Worm (Caenorhabditis elegans) whole organism, L3 larva: ENCODE measurements around the gene srlf-23.

Experiments
- aly-2 ChIP-seq: fragments of 150-350 bp; optimal IDR thresholded peaks from 2 replicates; lab custom pipeline; 2014; ENCODE audit warnings: missing biosample characterization, missing genetic modification characterization
- ama-1 ChIP-seq: fragments of 150-350 bp; optimal IDR thresholded peaks from 2 replicates; lab custom pipeline; 2018
- ceh-82 ChIP-seq: fragments of 150-350 bp; optimal IDR thresholded peaks from 2 replicates; lab custom pipeline; 2014; ENCODE audit warnings: missing biosample characterization, missing genetic modification characterization
- ceh-9 ChIP-seq: sonication (generic microtip); optimal IDR thresholded peaks from 2 replicates; lab custom pipeline; 2018; ENCODE audit warnings: missing biosample characterization, missing genetic modification characterization
- daf-12 ChIP-seq: fragments of 150-350 bp; optimal IDR thresholded peaks from 2 replicates; lab custom pipeline; 2014; ENCODE audit warnings: missing biosample characterization, missing genetic modification reagents, missing genetic modification characterization
- fos-1 ChIP-seq: fragments of 150-350 bp; optimal IDR thresholded peaks from 2 replicates; lab custom pipeline; 2014; ENCODE audit warnings: missing biosample characterization, missing genetic modification characterization
- mdl-1 ChIP-seq: fragments of 150-350 bp; optimal IDR thresholded peaks from 2 replicates; lab custom pipeline; 2014; ENCODE audit warnings: missing biosample characterization, missing genetic modification characterization
- nhr-23 ChIP-seq: fragments of 150-350 bp; optimal IDR thresholded peaks from 2 replicates; lab custom pipeline; 2014; ENCODE audit warnings: missing biosample characterization, missing genetic modification reagents, missing genetic modification characterization
- nhr-237 ChIP-seq: fragments of 150-350 bp; optimal IDR thresholded peaks from 2 replicates; lab custom pipeline; 2014; ENCODE audit warnings: missing biosample characterization, missing genetic modification characterization
- nhr-28 ChIP-seq: fragments of 150-350 bp; optimal IDR thresholded peaks from 2 replicates; lab custom pipeline; 2014; ENCODE audit warnings: missing biosample characterization, missing genetic modification characterization
- nhr-76 ChIP-seq: fragments of 150-350 bp; sonication (generic microtip); optimal IDR thresholded peaks from 5 replicates; lab custom pipeline; 2014; ENCODE audit warnings: missing biosample characterization, missing genetic modification characterization
- skn-1 ChIP-seq: fragments of 150-350 bp; optimal IDR thresholded peaks from 2 replicates; lab custom pipeline; 2014; ENCODE audit warnings: missing biosample characterization, missing genetic modification characterization
- unc-62 ChIP-seq: fragments of 150-350 bp; sonication (generic microtip); optimal IDR thresholded peaks from 4 replicates; lab custom pipeline; 2014; ENCODE audit warnings: missing biosample characterization, missing genetic modification reagents, missing genetic modification characterization

DNA sequence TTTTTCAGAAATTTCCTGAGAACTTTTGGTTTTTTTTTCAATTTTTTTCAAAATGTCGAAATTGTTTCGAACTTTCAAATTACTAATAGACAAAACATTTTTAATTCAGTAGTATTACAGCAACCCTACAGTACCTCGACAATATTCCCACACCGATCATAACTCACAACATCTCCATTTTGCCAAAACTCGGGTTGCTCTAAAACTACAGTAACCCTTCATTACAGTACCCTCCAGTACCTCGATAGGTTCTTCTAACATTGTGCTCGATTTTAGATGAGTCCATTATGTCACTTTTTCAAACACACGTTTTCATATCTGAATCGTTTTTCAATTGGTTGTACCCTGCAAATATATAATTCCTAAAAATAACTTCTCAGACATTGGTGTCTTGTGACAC, 44.3 kb downstream of the srlf-23 start:
- no peak for TF ChIP-seq daf-12 (tag; lab: Kevin White, UChicago)
- TF ChIP-seq fos-1 = no peak
- no peak for TF ChIP-seq nhr-76 (tag; lab: Kevin White, UChicago)
- no peak for TF ChIP-seq nhr-28 (tag; lab: Kevin White, UChicago)
- TF ChIP-seq aly-2 (tag; lab: Kevin White, UChicago) = no peak
- TF ChIP-seq skn-1 = no peak
- no peak for TF ChIP-seq unc-62 (GFP tag; lab: Kevin White, UChicago)
- TF ChIP-seq mdl-1 (tag; lab: Kevin White, UChicago) = no peak
- no peak for TF ChIP-seq ceh-9
- no peak for TF ChIP-seq ama-1
- TF ChIP-seq nhr-23 (tag; lab: Kevin White, UChicago) = no peak
- no peak for TF ChIP-seq nhr-237 (tag; lab: Kevin White, UChicago)
- TF ChIP-seq ceh-82 (tag; lab: Kevin White, UChicago) = no peak
